Worm (Caenorhabditis elegans): Measurements from ENCODE around the gene F19G12.11.

The F19G12.11 gene

DNA sequence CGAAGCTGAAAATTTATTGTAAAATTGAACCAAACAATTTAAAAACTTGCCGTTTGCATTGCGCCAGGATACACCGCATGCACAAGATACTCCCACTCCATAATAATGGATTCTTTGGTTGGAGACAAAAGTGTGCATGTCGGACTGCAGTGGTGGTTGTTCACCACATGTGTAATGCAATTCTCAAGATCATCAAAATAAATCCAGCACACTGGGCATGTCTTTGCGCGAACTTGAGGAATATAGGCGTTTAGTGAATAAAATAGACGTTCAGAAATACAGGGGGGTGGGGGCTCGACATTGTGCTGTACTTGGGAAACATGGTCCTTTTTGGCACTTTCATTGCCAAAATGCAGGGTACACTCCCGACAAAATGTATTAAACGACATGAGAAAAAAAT, at the start of gene F19G12.11:
TSS of gene F19G12.11 (minus strand) at position 101 of the 400 bp plus-strand sequence.
- TF ChIP-seq aly-1 (tag; optimal IDR thresholded peaks at IDR 0.05) = no peak
- TF ChIP-seq scrt-1 (GFP tag; IDR thresholded peaks at IDR 0.05) = no peak
- TF ChIP-seq ceh-36 (tag; optimal IDR thresholded peaks at IDR 0.05) = no peak

DNA sequence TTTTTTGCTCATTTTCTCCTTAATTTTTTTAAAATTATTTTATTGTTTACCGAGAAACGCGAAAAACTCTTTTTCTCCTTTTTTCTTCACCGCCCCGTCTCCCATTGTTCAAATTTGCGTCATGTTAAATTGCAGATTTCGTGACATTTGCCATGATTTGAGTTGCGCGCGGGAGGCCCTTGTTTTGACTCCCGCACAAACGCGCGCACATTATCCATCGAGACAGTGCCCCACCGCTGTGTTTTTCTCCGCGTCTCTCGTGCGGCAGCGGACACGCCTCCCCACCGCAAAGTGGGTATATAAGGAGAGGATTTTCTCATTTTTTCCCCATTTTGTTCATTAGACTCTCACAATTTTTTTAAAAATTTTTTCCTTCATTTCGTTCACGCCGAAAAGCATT, 49.7 kb upstream of the F19G12.11 start:
- TF ChIP-seq ets-7 (tag; optimal IDR thresholded peaks at IDR 0.05) (no peak), aly-1 (tag; optimal IDR thresholded peaks at IDR 0.05) (no peak), hnd-1 (tag; optimal IDR thresholded peaks at IDR 0.05) (no peak), pes-1 (GFP tag; IDR thresholded peaks at IDR 0.05) (no peak), ama-1 (optimal IDR thresholded peaks at IDR 0.05) (no peak), tbx-11 (GFP tag; IDR thresholded peaks at IDR 0.05) (no peak), hmbx-1 (tag; optimal IDR thresholded peaks at IDR 0.05) (no peak), scrt-1 (GFP tag; IDR thresholded peaks at IDR 0.05) (no peak), tra-4 (tag; optimal IDR thresholded peaks at IDR 0.05) (no peak), tbx-37 (GFP tag; conservative IDR thresholded peaks at IDR 0.05) (no peak), ceh-36 (tag; optimal IDR thresholded peaks at IDR 0.05) (no peak), ceh-13 (GFP tag; optimal IDR thresholded peaks at IDR 0.05) (no peak), F13C5.2 (tag; optimal IDR thresholded peaks at IDR 0.05) (no peak), B0310.2 (tag; optimal IDR thresholded peaks at IDR 0.05) (no peak), hmg-4 (GFP tag; optimal IDR thresholded peaks at IDR 0.05) (no peak), sea-1 (GFP tag; conservative IDR thresholded peaks at IDR 0.05) (no peak), flt-1 (GFP tag; IDR thresholded peaks at IDR 0.05) (no peak)

DNA sequence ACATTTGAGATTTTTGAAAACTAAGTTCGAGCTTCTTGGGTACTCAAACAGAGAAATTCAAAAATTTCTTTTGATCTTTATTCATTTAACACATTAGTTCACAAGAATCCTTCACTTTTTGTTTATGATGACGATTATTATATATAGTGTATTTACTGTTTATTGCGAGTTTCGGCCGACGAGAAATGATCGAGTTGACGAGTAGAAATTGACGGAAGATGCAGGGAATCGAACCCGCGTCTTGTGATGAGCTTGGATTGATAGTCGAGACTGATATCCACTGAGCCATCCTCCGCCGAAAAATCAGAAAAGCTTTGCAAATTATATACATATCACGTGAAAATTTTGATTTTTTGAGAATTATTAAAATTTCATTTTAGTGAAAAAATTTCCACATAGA, 47.5 kb upstream of the F19G12.11 start:
- TF ChIP-seq ceh-13 (GFP tag; optimal IDR thresholded peaks at IDR 0.05) (no peak), F13C5.2 (tag; optimal IDR thresholded peaks at IDR 0.05) (no peak), hmg-4 (GFP tag; optimal IDR thresholded peaks at IDR 0.05) (no peak), B0310.2 (tag; optimal IDR thresholded peaks at IDR 0.05) (no peak), flt-1 (GFP tag; IDR thresholded peaks at IDR 0.05) (no peak), tra-4 (tag; optimal IDR thresholded peaks at IDR 0.05) (no peak), ceh-36 (tag; optimal IDR thresholded peaks at IDR 0.05) (no peak), pes-1 (GFP tag; IDR thresholded peaks at IDR 0.05) (no peak), ama-1 (optimal IDR thresholded peaks at IDR 0.05) (no peak), sea-1 (GFP tag; conservative IDR thresholded peaks at IDR 0.05) (no peak), tbx-37 (GFP tag; conservative IDR thresholded peaks at IDR 0.05) (no peak), tbx-11 (GFP tag; IDR thresholded peaks at IDR 0.05) (no peak)

DNA sequence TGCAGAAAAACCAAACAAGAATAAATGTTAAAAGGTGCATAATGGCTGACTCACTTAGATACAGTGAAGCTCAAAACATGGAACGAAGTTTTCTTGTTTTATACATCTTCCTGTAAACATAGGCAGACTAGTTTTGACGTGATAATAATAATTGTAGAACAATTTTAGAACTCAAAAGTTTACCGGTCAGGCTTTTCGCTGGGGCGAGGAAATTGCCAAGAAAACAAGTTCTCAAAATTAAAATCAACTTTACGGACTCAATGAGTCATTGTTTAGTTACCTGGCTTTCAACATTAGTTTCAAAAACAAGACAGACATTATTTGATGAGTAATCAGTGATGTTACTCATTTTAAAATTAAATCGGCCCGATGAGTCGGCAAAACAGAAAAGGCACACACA, 46.6 kb upstream of the F19G12.11 start, which contains the start of gene D1005.5:
TSS of gene D1005.5 (minus strand) at position 101 of the 400 bp plus-strand sequence.
- TF ChIP-seq ceh-13 (GFP tag; optimal IDR thresholded peaks at IDR 0.05) (no peak), F13C5.2 (tag; optimal IDR thresholded peaks at IDR 0.05) (no peak)

DNA sequence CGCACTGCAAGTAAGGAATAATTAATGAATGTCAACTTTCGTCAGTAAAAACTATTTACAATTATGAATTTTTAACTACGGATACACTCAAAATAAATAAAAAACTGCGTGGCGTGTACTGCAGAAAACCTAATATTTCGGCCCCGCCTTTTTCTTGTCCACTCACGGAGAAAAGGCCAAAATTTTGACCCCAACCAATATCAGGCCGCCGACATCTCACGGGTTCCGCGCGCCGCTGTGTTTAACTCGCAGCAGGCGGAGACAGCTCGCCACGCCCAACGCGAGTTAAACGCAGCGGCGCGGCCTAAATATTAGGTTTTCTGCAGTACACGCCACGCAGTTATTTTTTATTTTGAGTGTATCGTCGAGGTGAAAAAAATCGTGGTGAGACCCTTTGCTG, 44.9 kb upstream of the F19G12.11 start:
- TF ChIP-seq ama-1 (optimal IDR thresholded peaks at IDR 0.05) = no peak
- no peak for TF ChIP-seq sea-1 (GFP tag; conservative IDR thresholded peaks at IDR 0.05)
- TF ChIP-seq ceh-36 (tag; optimal IDR thresholded peaks at IDR 0.05) = no peak
- no peak for TF ChIP-seq pes-1 (GFP tag; IDR thresholded peaks at IDR 0.05)
- no peak for TF ChIP-seq hmg-4 (GFP tag; optimal IDR thresholded peaks at IDR 0.05)
- no peak for TF ChIP-seq tbx-37 (GFP tag; conservative IDR thresholded peaks at IDR 0.05)
- TF ChIP-seq ceh-13 (GFP tag; optimal IDR thresholded peaks at IDR 0.05) = no peak
- no peak for TF ChIP-seq ets-7 (tag; optimal IDR thresholded peaks at IDR 0.05)
- TF ChIP-seq hnd-1 (tag; optimal IDR thresholded peaks at IDR 0.05) = no peak
- no peak for TF ChIP-seq flt-1 (GFP tag; IDR thresholded peaks at IDR 0.05)
- TF ChIP-seq F13C5.2 (tag; optimal IDR thresholded peaks at IDR 0.05) = no peak
- TF ChIP-seq tra-4 (tag; optimal IDR thresholded peaks at IDR 0.05) = no peak
- no peak for TF ChIP-seq scrt-1 (GFP tag; IDR thresholded peaks at IDR 0.05)

DNA sequence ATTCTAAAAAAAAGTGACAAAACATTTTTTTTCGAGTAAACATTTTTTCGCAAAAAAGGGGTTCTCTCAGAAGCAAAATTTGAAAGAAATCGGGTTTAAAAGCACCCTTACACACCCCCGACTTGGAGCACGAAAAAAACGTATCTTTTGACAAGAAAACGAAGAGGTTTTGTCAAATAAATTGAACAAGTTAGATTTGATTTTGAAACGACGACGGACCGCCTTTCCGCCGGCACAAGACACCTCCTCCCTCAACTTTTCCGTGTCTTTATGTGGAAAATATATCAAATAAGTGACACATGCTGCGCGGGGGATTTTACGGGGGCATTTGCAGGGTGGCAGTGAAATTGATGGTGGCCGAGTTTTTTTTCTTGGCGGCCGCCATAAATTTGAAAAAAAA, 41.7 kb upstream of the F19G12.11 start:
- TF ChIP-seq hmbx-1 (tag; optimal IDR thresholded peaks at IDR 0.05) (no peak), hnd-1 (tag; optimal IDR thresholded peaks at IDR 0.05) (no peak), pes-1 (GFP tag; IDR thresholded peaks at IDR 0.05) (no peak), tbx-11 (GFP tag; IDR thresholded peaks at IDR 0.05) (no peak), tbx-37 (GFP tag; conservative IDR thresholded peaks at IDR 0.05) (no peak), ama-1 (optimal IDR thresholded peaks at IDR 0.05) (no peak), F13C5.2 (tag; optimal IDR thresholded peaks at IDR 0.05) (no peak), hmg-4 (GFP tag; optimal IDR thresholded peaks at IDR 0.05) (no peak), tra-4 (tag; optimal IDR thresholded peaks at IDR 0.05) (no peak), ceh-36 (tag; optimal IDR thresholded peaks at IDR 0.05) (no peak)

DNA sequence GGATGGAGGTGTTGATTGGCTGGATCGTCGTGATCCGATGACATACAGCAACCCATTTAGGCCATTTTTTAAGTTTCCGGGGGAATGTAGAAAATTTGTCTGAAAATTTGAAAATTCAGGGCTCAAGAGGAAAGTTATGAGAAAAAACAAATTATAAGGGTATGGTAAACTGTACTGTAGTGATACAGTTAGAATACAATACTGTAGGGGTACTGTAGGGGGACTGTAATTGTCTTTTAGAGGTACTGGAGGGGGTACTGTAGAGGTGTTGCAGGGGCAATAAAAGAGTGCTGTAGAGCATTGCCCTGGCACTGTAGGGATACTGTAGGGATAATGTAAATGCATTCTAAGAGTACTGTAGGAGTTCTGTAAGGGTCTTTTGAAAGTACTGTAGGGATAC, 38.4 kb upstream of the F19G12.11 start, which contains the start of gene D1005.6:
TSS of gene D1005.6 (minus strand) at position 101 of the 400 bp plus-strand sequence.
- TF ChIP-seq pes-1 (GFP tag; IDR thresholded peaks at IDR 0.05) (no peak), tbx-11 (GFP tag; IDR thresholded peaks at IDR 0.05) (no peak), F13C5.2 (tag; optimal IDR thresholded peaks at IDR 0.05) (no peak), tbx-37 (GFP tag; conservative IDR thresholded peaks at IDR 0.05) (no peak), hmbx-1 (tag; optimal IDR thresholded peaks at IDR 0.05) (no peak), ceh-13 (GFP tag; optimal IDR thresholded peaks at IDR 0.05) (no peak), hmg-4 (GFP tag; optimal IDR thresholded peaks at IDR 0.05) (no peak)

DNA sequence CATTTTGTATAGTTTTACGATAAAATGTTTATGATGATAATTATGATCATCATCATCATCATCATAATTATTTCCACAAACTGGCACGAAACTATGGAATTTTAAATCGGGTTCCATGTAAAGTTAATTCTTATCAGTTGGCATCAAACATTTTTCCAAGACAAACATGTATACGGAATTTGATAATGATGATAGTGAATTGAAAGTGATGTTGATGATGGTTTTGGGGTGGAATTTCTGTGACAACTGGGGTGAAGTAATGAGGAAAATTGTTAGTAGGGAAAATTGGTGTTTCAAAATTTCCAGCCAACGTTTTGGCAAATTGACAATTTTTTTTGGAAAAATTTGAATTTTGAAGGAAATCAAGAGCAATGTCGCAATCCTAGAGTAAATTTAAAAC, 33.4 kb upstream of the F19G12.11 start:
- TF ChIP-seq hmbx-1 (tag; optimal IDR thresholded peaks at IDR 0.05) = no peak
- TF ChIP-seq ama-1 (optimal IDR thresholded peaks at IDR 0.05) = no peak
- no peak for TF ChIP-seq scrt-1 (GFP tag; IDR thresholded peaks at IDR 0.05)
- no peak for TF ChIP-seq ceh-13 (GFP tag; optimal IDR thresholded peaks at IDR 0.05)
- TF ChIP-seq tra-4 (tag; optimal IDR thresholded peaks at IDR 0.05) = no peak
- no peak for TF ChIP-seq ceh-36 (tag; optimal IDR thresholded peaks at IDR 0.05)
- TF ChIP-seq hmg-4 (GFP tag; optimal IDR thresholded peaks at IDR 0.05) = no peak
- TF ChIP-seq hnd-1 (tag; optimal IDR thresholded peaks at IDR 0.05) = no peak
- TF ChIP-seq B0310.2 (tag; optimal IDR thresholded peaks at IDR 0.05) = no peak
- no peak for TF ChIP-seq ets-7 (tag; optimal IDR thresholded peaks at IDR 0.05)
- no peak for TF ChIP-seq pes-1 (GFP tag; IDR thresholded peaks at IDR 0.05)
- TF ChIP-seq tbx-11 (GFP tag; IDR thresholded peaks at IDR 0.05) = no peak
- TF ChIP-seq tbx-37 (GFP tag; conservative IDR thresholded peaks at IDR 0.05) = no peak
- TF ChIP-seq aly-1 (tag; optimal IDR thresholded peaks at IDR 0.05) = no peak
- TF ChIP-seq F13C5.2 (tag; optimal IDR thresholded peaks at IDR 0.05) = no peak
